Fruit fly (Drosophila melanogaster) whole organism, embryonic: ENCODE data around the gene CG14695.
A peak's percentile ranks its signal among the peaks of the same experiment; 100 is the strongest.

Experiments
- Ada2b ChIP-seq: fragments of 200-800 bp; sonication (Bioruptor generic); IDR thresholded peaks from 2 replicates; pipeline ENCODE4 v1.3.6; 2022; ENCODE audit warnings: missing biosample characterization, missing genetic modification characterization
- Adf1 ChIP-seq: fragments of 200-800 bp; sonication (Bioruptor generic); IDR thresholded peaks from 2 replicates; pipeline ENCODE4 v1.3.6; 2022; ENCODE audit warnings: missing biosample characterization, missing genetic modification characterization
- Awh ChIP-seq: fragments of 200-800 bp; sonication (Bioruptor generic); IDR thresholded peaks from 2 replicates; pipeline ENCODE4, ENCODE4 v1.3.6; 2022; ENCODE audit warnings: missing biosample characterization, missing genetic modification characterization
- B-H2 ChIP-seq: fragments of 200-800 bp; sonication (Bioruptor generic); optimal IDR thresholded peaks from 2 replicates; lab custom pipeline; 2018; ENCODE audit warnings: missing biosample characterization, mild to moderate bottlenecking, missing genetic modification characterization
- CG11504 ChIP-seq: fragments of 200-800 bp; sonication (Bioruptor generic); optimal IDR thresholded peaks from 3 replicates; lab custom pipeline; 2019; ENCODE audit warnings: missing biosample characterization, mild to moderate bottlenecking, missing genetic modification characterization, moderate library complexity
- CG12071 ChIP-seq: fragments of 200-800 bp; sonication (Bioruptor generic); optimal IDR thresholded peaks from 3 replicates; lab custom pipeline; 2018; ENCODE audit warnings: missing biosample characterization, mild to moderate bottlenecking, missing genetic modification characterization
- CG13624 ChIP-seq: fragments of 200-800 bp; sonication (Bioruptor generic); optimal IDR thresholded peaks from 2 replicates; lab custom pipeline; 2016; ENCODE audit warnings: missing biosample characterization, missing genetic modification characterization
- CG14710 ChIP-seq: fragments of 200-800 bp; sonication (Bioruptor generic); optimal IDR thresholded peaks from 3 replicates; lab custom pipeline; 2019; ENCODE audit warnings: missing biosample characterization, mild to moderate bottlenecking, missing genetic modification characterization, moderate library complexity
- CG14860 ChIP-seq: fragments of 200-800 bp; sonication (Bioruptor generic); IDR thresholded peaks from 3 replicates; pipeline ENCODE4 v1.3.6; 2022; ENCODE audit warnings: missing biosample characterization, missing genetic modification characterization; ENCODE audit not compliant: partially characterized antibody
- CG1602 ChIP-seq: fragments of 200-800 bp; sonication (Bioruptor generic); optimal IDR thresholded peaks from 3 replicates; lab custom pipeline; 2016; ENCODE audit warnings: missing biosample characterization, missing genetic modification characterization
- CG16779 ChIP-seq: fragments of 200-800 bp; sonication (Bioruptor generic); IDR thresholded peaks from 2 replicates; pipeline ENCODE4 v1.3.6; 2022; ENCODE audit warnings: missing biosample characterization, missing genetic modification characterization
- CG17186 ChIP-seq: fragments of 200-800 bp; sonication (Bioruptor generic); optimal IDR thresholded peaks from 3 replicates; lab custom pipeline; 2017; ENCODE audit warnings: missing biosample characterization, missing genetic modification reagents, missing genetic modification characterization
- CG18476 ChIP-seq: fragments of 200-800 bp; sonication (Bioruptor generic); optimal IDR thresholded peaks from 2 replicates; lab custom pipeline; 2016; ENCODE audit warnings: missing biosample characterization, mild to moderate bottlenecking, missing genetic modification characterization
- CG3163 ChIP-seq: fragments of 200-800 bp; sonication (Bioruptor generic); optimal IDR thresholded peaks from 3 replicates; lab custom pipeline; 2016; ENCODE audit warnings: missing biosample characterization, missing genetic modification characterization
- CG33213 ChIP-seq: fragments of 200-800 bp; sonication (Bioruptor generic); optimal IDR thresholded peaks from 3 replicates; lab custom pipeline; 2016; ENCODE audit warnings: missing biosample characterization, missing genetic modification characterization
- CG3838 ChIP-seq: fragments of 200-800 bp; sonication (Bioruptor generic); optimal IDR thresholded peaks from 3 replicates; lab custom pipeline; 2016; ENCODE audit warnings: missing biosample characterization, missing genetic modification characterization
- CG4360 ChIP-seq: fragments of 200-800 bp; sonication (Bioruptor generic); IDR thresholded peaks from 2 replicates; pipeline ENCODE4 v1.3.6; 2022; ENCODE audit warnings: missing biosample characterization, missing genetic modification characterization
- CG4820 ChIP-seq: fragments of 200-800 bp; sonication (Bioruptor generic); optimal IDR thresholded peaks from 3 replicates; lab custom pipeline; 2016; ENCODE audit warnings: missing biosample characterization, missing genetic modification characterization
- Camta ChIP-seq: fragments of 200-800 bp; sonication (Bioruptor generic); optimal IDR thresholded peaks from 2 replicates; lab custom pipeline; 2016; ENCODE audit warnings: missing biosample characterization, missing genetic modification characterization
- E2f1 ChIP-seq: fragments of 200-800 bp; sonication (Bioruptor generic); IDR thresholded peaks from 2 replicates; pipeline ENCODE4 v1.3.6; 2022; ENCODE audit warnings: missing biosample characterization, missing genetic modification characterization
- Fer2 ChIP-seq: fragments of 200-800 bp; sonication (Bioruptor generic); optimal IDR thresholded peaks from 2 replicates; lab custom pipeline; 2018; ENCODE audit warnings: missing biosample characterization, mild to moderate bottlenecking, missing genetic modification characterization, moderate library complexity
- Gsc ChIP-seq: fragments of 200-800 bp; sonication (Bioruptor generic); IDR thresholded peaks from 2 replicates; pipeline ENCODE4 v1.3.6; 2022; ENCODE audit warnings: missing biosample characterization, missing genetic modification characterization
- Mad ChIP-seq: fragments of 200-800 bp; sonication (Bioruptor generic); optimal IDR thresholded peaks from 2 replicates; lab custom pipeline; 2016; ENCODE audit warnings: missing biosample characterization, missing genetic modification characterization
- NFAT ChIP-seq: fragments of 200-800 bp; sonication (Bioruptor generic); IDR thresholded peaks from 2 replicates; pipeline ENCODE4 v1.3.6; 2022; ENCODE audit warnings: missing biosample characterization, missing genetic modification characterization
- Rx ChIP-seq: fragments of 200-800 bp; sonication (Bioruptor generic); IDR thresholded peaks from 2 replicates; pipeline ENCODE4 v1.3.6; 2022; ENCODE audit warnings: missing biosample characterization, missing genetic modification characterization
- Side ChIP-seq: fragments of 200-800 bp; sonication (Bioruptor generic); optimal IDR thresholded peaks from 2 replicates; lab custom pipeline; 2016; ENCODE audit warnings: missing biosample characterization, missing genetic modification characterization
- Sin3A ChIP-seq: fragments of >200 bp; optimal IDR thresholded peaks from 2 replicates; lab custom pipeline; 2018
- Spps ChIP-seq: fragments of 200-800 bp; sonication (Bioruptor generic); optimal IDR thresholded peaks from 2 replicates; lab custom pipeline; 2018; ENCODE audit warnings: missing biosample characterization, mild to moderate bottlenecking, missing genetic modification characterization
- Tbp ChIP-seq: fragments of >200 bp; optimal IDR thresholded peaks from 2 replicates; lab custom pipeline; 2018; ENCODE audit warnings: missing biosample characterization, missing genetic modification characterization
- Xrp1 ChIP-seq: fragments of 200-800 bp; sonication (Bioruptor generic); IDR thresholded peaks from 2 replicates; pipeline ENCODE4 v1.3.6; 2022; ENCODE audit warnings: missing biosample characterization, missing genetic modification characterization
- amos ChIP-seq: fragments of 200-800 bp; sonication (Bioruptor generic); IDR thresholded peaks from 2 replicates; pipeline ENCODE4 v1.3.6; 2022; ENCODE audit warnings: missing biosample characterization, missing genetic modification characterization; ENCODE audit not compliant: partially characterized antibody
- ato ChIP-seq: fragments of 200-800 bp; sonication (Bioruptor generic); IDR thresholded peaks from 2 replicates; pipeline ENCODE4 v1.3.6; 2022; ENCODE audit warnings: missing biosample characterization, missing genetic modification characterization; ENCODE audit not compliant: partially characterized antibody
- bab2 ChIP-seq: fragments of 200-800 bp; sonication (Bioruptor generic); optimal IDR thresholded peaks from 2 replicates; lab custom pipeline; 2016; ENCODE audit warnings: missing biosample characterization, missing genetic modification characterization
- bigmax ChIP-seq: fragments of 200-800 bp; sonication (Bioruptor generic); optimal IDR thresholded peaks from 2 replicates; lab custom pipeline; 2018; ENCODE audit warnings: missing biosample characterization, mild to moderate bottlenecking, missing genetic modification characterization
- cad ChIP-seq: fragments of >200 bp; optimal IDR thresholded peaks from 2 replicates; lab custom pipeline; 2017; ENCODE audit warnings: missing biosample characterization, missing genetic modification characterization
- grn ChIP-seq: fragments of 200-800 bp; sonication (Bioruptor generic); optimal IDR thresholded peaks from 3 replicates; lab custom pipeline; 2017; ENCODE audit warnings: missing biosample characterization, missing genetic modification characterization
- gsb-n ChIP-seq: fragments of 200-800 bp; sonication (Bioruptor generic); optimal IDR thresholded peaks from 3 replicates; lab custom pipeline; 2018; ENCODE audit warnings: missing biosample characterization, mild to moderate bottlenecking, missing genetic modification characterization
- ham ChIP-seq: fragments of 200-800 bp; sonication (Bioruptor generic); IDR thresholded peaks from 2 replicates; pipeline ENCODE4 v1.3.6; 2022; ENCODE audit warnings: missing biosample characterization, missing genetic modification characterization
- insv ChIP-seq, 2 experiments: fragments of 200-800 bp; sonication (Bioruptor generic); optimal IDR thresholded peaks; 3 replicates each; lab custom pipeline; 2016 to 2018; ENCODE audit warnings: missing biosample characterization in 2 of 2, missing genetic modification characterization in 2 of 2
- inv ChIP-seq: fragments of 200-800 bp; sonication (Bioruptor generic); IDR thresholded peaks from 2 replicates; pipeline ENCODE4 v1.3.6; 2022; ENCODE audit warnings: missing biosample characterization, missing genetic modification characterization; ENCODE audit not compliant: partially characterized antibody
- jing ChIP-seq: fragments of 200-800 bp; sonication (Bioruptor generic); optimal IDR thresholded peaks from 2 replicates; lab custom pipeline; 2018; ENCODE audit warnings: missing biosample characterization, mild to moderate bottlenecking, missing genetic modification characterization
- onecut ChIP-seq: fragments of 200-800 bp; sonication (Bioruptor generic); IDR thresholded peaks from 2 replicates; pipeline ENCODE4 v1.3.6; 2022; ENCODE audit warnings: missing biosample characterization, missing genetic modification characterization
- psq ChIP-seq: fragments of 200-800 bp; sonication (Bioruptor generic); optimal IDR thresholded peaks from 2 replicates; lab custom pipeline; 2017; ENCODE audit warnings: missing biosample characterization, missing genetic modification characterization
- pum ChIP-seq: fragments of 200-800 bp; sonication (Bioruptor generic); optimal IDR thresholded peaks from 2 replicates; lab custom pipeline; 2016; ENCODE audit warnings: missing biosample characterization, missing genetic modification characterization
- pzg ChIP-seq: fragments of 200-800 bp; sonication (Bioruptor generic); optimal IDR thresholded peaks from 3 replicates; lab custom pipeline; 2018; ENCODE audit warnings: missing biosample characterization, mild to moderate bottlenecking, missing genetic modification characterization, moderate library complexity
- sr ChIP-seq: fragments of 200-800 bp; sonication (Bioruptor generic); IDR thresholded peaks from 3 replicates; pipeline ENCODE4 v1.3.6; 2022; ENCODE audit warnings: missing biosample characterization, missing genetic modification characterization
- sug ChIP-seq: fragments of 200-800 bp; optimal IDR thresholded peaks from 2 replicates; lab custom pipeline; 2019; ENCODE audit warnings: missing biosample characterization, mild to moderate bottlenecking, missing genetic modification characterization, moderate library complexity
- tap ChIP-seq: fragments of 200-800 bp; optimal IDR thresholded peaks from 3 replicates; lab custom pipeline; 2019; ENCODE audit warnings: missing biosample characterization, mild to moderate bottlenecking, missing genetic modification characterization, moderate library complexity
- tio ChIP-seq: fragments of 200-800 bp; sonication (Bioruptor generic); optimal IDR thresholded peaks from 2 replicates; lab custom pipeline; 2017; ENCODE audit warnings: missing biosample characterization, missing genetic modification characterization, inconsistent platforms
- tx ChIP-seq: fragments of 200-800 bp; sonication (Bioruptor generic); optimal IDR thresholded peaks from 2 replicates; lab custom pipeline; 2016; ENCODE audit warnings: missing biosample characterization, missing genetic modification characterization
- vnd ChIP-seq: fragments of 200-800 bp; sonication (Bioruptor generic); IDR thresholded peaks from 3 replicates; pipeline ENCODE4 v1.3.6; 2022; ENCODE audit warnings: missing biosample characterization, missing genetic modification characterization; ENCODE audit not compliant: partially characterized antibody
- wdn ChIP-seq: fragments of 200-800 bp; sonication (Bioruptor generic); IDR thresholded peaks from 2 replicates; pipeline ENCODE4 v1.3.6; 2022; ENCODE audit warnings: missing biosample characterization, missing genetic modification characterization

Gene CG14695

dm6 chr3R:10849515-10849973 is 29.6 kb downstream of the CG14695 start, which contains the start of gene CG42394 (continued):
- TF ChIP-seq Xrp1 (GFP tag; lab: Robert Waterston, UW) (peak; percentile 98), Rx (GFP tag; lab: Robert Waterston, UW) (peak; percentile 88), insv (GFP tag; optimal IDR thresholded peaks at IDR 0.05; lab: Kevin White, UChicago) (peak in 1 of 2 experiments; percentile 31), ham (GFP tag; lab: Robert Waterston, UW) (no peak), amos (GFP tag; lab: Robert Waterston, UW) (peak; percentile 22; the same call in 1 of the 2 replicates), CG14860 (GFP tag; lab: Robert Waterston, UW) (peak; percentile 50; the same call in 1 of the 3 replicates), CG3838 (GFP tag; lab: Kevin White, UChicago) (peak; percentile 78), CG1602 (GFP tag; lab: Kevin White, UChicago) (peak; percentile 92), Gsc (GFP tag; lab: Robert Waterston, UW) (peak; percentile 21; the same call in 1 of the 2 replicates), tio (peak; percentile 89), CG4820 (GFP tag; lab: Kevin White, UChicago) (peak; percentile 93), cad (no peak), tap (peak; percentile 90), psq (GFP tag; lab: Kevin White, UChicago) (peak; percentile 72), CG13624 (peak; percentile 62), Ada2b (GFP tag; lab: Robert Waterston, UW) (peak; percentile 95), E2f1 (GFP tag; lab: Robert Waterston, UW) (peak; percentile 95), CG12071 (GFP tag; lab: Kevin White, UChicago) (peak; percentile 75), Adf1 (GFP tag; lab: Robert Waterston, UW) (peak; percentile 82), gsb-n (tag; lab: Kevin White, UChicago) (peak; percentile 94), pum (GFP tag; lab: Kevin White, UChicago) (peak; percentile 64), Side (peak; percentile 38), CG14710 (tag; lab: Kevin White, UChicago) (peak; percentile 97), CG17186 (peak; percentile 31), grn (GFP tag; lab: Kevin White, UChicago) (no peak), sr (peak; percentile 70; the same call in 1 of the 3 replicates), vnd (peak; percentile 20; the same call in 2 of the 3 replicates), NFAT (GFP tag; lab: Robert Waterston, UW) (peak; percentile 89), wdn (GFP tag; lab: Robert Waterston, UW) (peak; percentile 85), jing (GFP tag; lab: Kevin White, UChicago) (peak; percentile 73), tx (GFP tag; lab: Kevin White, UChicago) (peak; percentile 17), CG18476 (GFP tag; lab: Kevin White, UChicago) (peak; percentile 91), pzg (no peak), CG3163 (peak; percentile 50), Fer2 (tag; lab: Kevin White, UChicago) (peak; percentile 87), onecut (peak; percentile 87), CG4360 (GFP tag; lab: Robert Waterston, UW) (peak; percentile 72), bab2 (GFP tag; lab: Kevin White, UChicago) (peak; percentile 48), Mad (peak; percentile 75), CG11504 (peak; percentile 96), Camta (GFP tag; lab: Kevin White, UChicago) (peak; percentile 80), B-H2 (no peak), Awh (GFP tag; lab: Robert Waterston, UW) (peak; percentile 91), bigmax (GFP tag; lab: Kevin White, UChicago) (peak; percentile 48), CG33213 (peak; percentile 51), CG16779 (peak; percentile 83), ato (GFP tag; lab: Robert Waterston, UW) (no peak), Spps (tag; lab: Kevin White, UChicago) (peak; percentile 96), Tbp (GFP tag; lab: Kevin White, UChicago) (no peak), sug (tag; lab: Kevin White, UChicago) (no peak), inv (peak; percentile 30; the same call in 1 of the 2 replicates), Sin3A (no peak)
